Worm (Caenorhabditis elegans) whole organism, L1 larva: ENCODE data around the gene ifta-2.
A peak's percentile ranks its signal among the peaks of the same experiment; 100 is the strongest.

Experiments
- C16A3.4 ChIP-seq: fragments of 150-350 bp; optimal IDR thresholded peaks from 2 replicates; lab custom pipeline; 2014; ENCODE audit warnings: missing biosample characterization, missing genetic modification characterization
- C34B4.2 ChIP-seq: sonication (generic microtip); optimal IDR thresholded peaks from 2 replicates; lab custom pipeline; 2017; ENCODE audit warnings: mild to moderate bottlenecking, missing genetic modification characterization, missing compliant biosample characterization
- F16B12.6 ChIP-seq: fragments of 150-350 bp; optimal IDR thresholded peaks from 2 replicates; lab custom pipeline; 2014; ENCODE audit warnings: missing biosample characterization, missing genetic modification characterization
- blmp-1 ChIP-seq: fragments of 150-350 bp; optimal IDR thresholded peaks from 2 replicates; lab custom pipeline; 2014; ENCODE audit warnings: missing biosample characterization, missing genetic modification characterization
- ceh-63 ChIP-seq: fragments of 200-800 bp; sonication (Bioruptor generic); optimal IDR thresholded peaks from 2 replicates; lab custom pipeline; 2018; ENCODE audit warnings: mild to moderate bottlenecking, missing genetic modification characterization, missing compliant biosample characterization
- ceh-82 ChIP-seq, 3 experiments: fragments of 150-350 bp in 1 of 3; sonication (generic microtip) in 2 of 3; optimal IDR thresholded peaks; 2 replicates each; lab custom pipeline; 2014 to 2017; ENCODE audit warnings: missing biosample characterization in 3 of 3, missing genetic modification characterization in 3 of 3
- ceh-88 ChIP-seq: fragments of 200-800 bp; sonication (Bioruptor generic); IDR thresholded peaks from 2 replicates; pipeline ENCODE4 v1.3.6; 2022; ENCODE audit warnings: missing genetic modification characterization, missing compliant biosample characterization
- ces-1 ChIP-seq: fragments of 150-350 bp; optimal IDR thresholded peaks from 2 replicates; lab custom pipeline; 2014; ENCODE audit warnings: missing biosample characterization, missing genetic modification reagents, missing genetic modification characterization
- dpl-1 ChIP-seq, 3 experiments: fragments of 150-350 bp in 2 of 3; sonication (generic microtip) in 1 of 3; optimal IDR thresholded peaks; 2 replicates each; lab custom pipeline; 2014 to 2017; ENCODE audit warnings: missing biosample characterization in 3 of 3, missing genetic modification characterization in 3 of 3, missing genetic modification reagents in 3 of 3
- dsc-1 ChIP-seq: sonication (generic microtip); optimal IDR thresholded peaks from 2 replicates; lab custom pipeline; 2016; ENCODE audit warnings: mild to moderate bottlenecking, missing genetic modification characterization, missing compliant biosample characterization
- efl-1 ChIP-seq, 4 experiments: fragments of 150-350 bp; optimal IDR thresholded peaks in 3 of 4; peaks in 1 of 4; 1 replicate in 1 of 4; 2 replicates in 3 of 4; lab custom pipeline; 2014; ENCODE audit warnings: missing biosample characterization in 2 of 4, missing genetic modification characterization in 2 of 4, missing genetic modification reagents in 2 of 4
- efl-3 ChIP-seq: fragments of 200-800 bp; sonication (Bioruptor generic); optimal IDR thresholded peaks from 2 replicates; lab custom pipeline; 2018; ENCODE audit warnings: mild to moderate bottlenecking, missing genetic modification characterization, missing compliant biosample characterization
- elt-2 ChIP-seq: sonication (generic microtip); optimal IDR thresholded peaks from 2 replicates; lab custom pipeline; 2016; ENCODE audit warnings: missing genetic modification characterization, mild to moderate bottlenecking, inconsistent platforms, missing compliant biosample characterization, missing genetic modification reagents
- ets-5 ChIP-seq: fragments of 200-800 bp; sonication (Bioruptor generic); IDR thresholded peaks from 2 replicates; pipeline ENCODE4 v1.3.6; 2022; ENCODE audit warnings: missing genetic modification characterization, missing compliant biosample characterization
- fos-1 ChIP-seq: fragments of 150-350 bp; optimal IDR thresholded peaks from 2 replicates; lab custom pipeline; 2014; ENCODE audit warnings: missing biosample characterization, missing genetic modification characterization
- grh-1 ChIP-seq: fragments of 200-800 bp; sonication (Bioruptor generic); IDR thresholded peaks from 2 replicates; pipeline ENCODE4 v1.3.6; 2022; ENCODE audit warnings: missing genetic modification reagents, missing genetic modification characterization, missing compliant biosample characterization
- hlh-17 ChIP-seq: fragments of 200-800 bp; sonication (Bioruptor generic); optimal IDR thresholded peaks from 2 replicates; lab custom pipeline; 2018; ENCODE audit warnings: missing genetic modification characterization, mild to moderate bottlenecking, missing compliant biosample characterization, moderate library complexity, borderline replicate concordance
- hlh-4 ChIP-seq: sonication (generic microtip); optimal IDR thresholded peaks from 2 replicates; lab custom pipeline; 2016; ENCODE audit warnings: mild to moderate bottlenecking, missing genetic modification characterization, missing compliant biosample characterization
- irx-1 ChIP-seq: sonication (generic microtip); optimal IDR thresholded peaks from 2 replicates; lab custom pipeline; 2016; ENCODE audit warnings: missing genetic modification characterization, missing compliant biosample characterization
- isw-1 ChIP-seq: fragments of 200-800 bp; sonication (Bioruptor generic); IDR thresholded peaks from 2 replicates; pipeline ENCODE4 v1.3.6; 2022; ENCODE audit warnings: missing genetic modification characterization, missing compliant biosample characterization
- jun-1 ChIP-seq: fragments of 150-350 bp; optimal IDR thresholded peaks from 2 replicates; lab custom pipeline; 2014; ENCODE audit warnings: missing biosample characterization, missing genetic modification reagents, missing genetic modification characterization
- lin-35 ChIP-seq, 2 experiments: fragments of 150-350 bp; optimal IDR thresholded peaks; 2 replicates each; lab custom pipeline; 2014; ENCODE audit warnings: missing biosample characterization in 2 of 2, missing genetic modification characterization in 2 of 2, missing genetic modification reagents in 2 of 2
- lir-3 ChIP-seq: sonication (generic microtip); optimal IDR thresholded peaks from 2 replicates; lab custom pipeline; 2016; ENCODE audit warnings: mild to moderate bottlenecking, missing genetic modification characterization, moderate library complexity, missing compliant biosample characterization; ENCODE audit not compliant: poor library complexity
- lsy-2 ChIP-seq, 2 experiments: fragments of 150-350 bp; optimal IDR thresholded peaks; 2 replicates each; lab custom pipeline; 2014; ENCODE audit warnings: missing biosample characterization in 2 of 2, missing genetic modification characterization in 2 of 2
- mab-9 ChIP-seq: fragments of 200-800 bp; sonication (Bioruptor generic); IDR thresholded peaks from 2 replicates; pipeline ENCODE4 v1.3.6; 2022; ENCODE audit warnings: missing genetic modification reagents, missing genetic modification characterization, missing compliant biosample characterization
- mdl-1 ChIP-seq, 2 experiments: fragments of 150-350 bp; optimal IDR thresholded peaks; 2 replicates each; lab custom pipeline; 2014 to 2017; ENCODE audit warnings: missing biosample characterization in 2 of 2, missing genetic modification characterization in 2 of 2, inconsistent platforms in 1 of 2
- mep-1 ChIP-seq: fragments of 150-350 bp; optimal IDR thresholded peaks from 2 replicates; lab custom pipeline; 2014; ENCODE audit warnings: missing biosample characterization, missing genetic modification characterization
- nhr-11 ChIP-seq: fragments of 150-350 bp; optimal IDR thresholded peaks from 2 replicates; lab custom pipeline; 2014; ENCODE audit warnings: missing biosample characterization, missing genetic modification characterization
- nhr-12 ChIP-seq: sonication (generic microtip); optimal IDR thresholded peaks from 2 replicates; lab custom pipeline; 2017; ENCODE audit warnings: missing biosample characterization, missing genetic modification characterization
- nhr-19 ChIP-seq: fragments of 200-800 bp; sonication (Bioruptor generic); conservative IDR thresholded peaks from 2 replicates; pipeline ENCODE4 v1.3.6; 2022; ENCODE audit warnings: missing genetic modification characterization, missing compliant biosample characterization
- nhr-20 ChIP-seq: sonication (generic microtip); optimal IDR thresholded peaks from 2 replicates; lab custom pipeline; 2016; ENCODE audit warnings: mild to moderate bottlenecking, missing genetic modification characterization, missing compliant biosample characterization
- nhr-237 ChIP-seq: fragments of 150-350 bp; optimal IDR thresholded peaks from 2 replicates; lab custom pipeline; 2014; ENCODE audit warnings: missing biosample characterization, missing genetic modification characterization
- nhr-28 ChIP-seq: fragments of 150-350 bp; optimal IDR thresholded peaks from 2 replicates; lab custom pipeline; 2014; ENCODE audit warnings: missing biosample characterization, missing genetic modification characterization
- nhr-47 ChIP-seq: sonication (generic microtip); optimal IDR thresholded peaks from 2 replicates; lab custom pipeline; 2016; ENCODE audit warnings: mild to moderate bottlenecking, missing genetic modification characterization, moderate library complexity, missing compliant biosample characterization
- nhr-71 ChIP-seq: sonication (generic microtip); optimal IDR thresholded peaks from 2 replicates; lab custom pipeline; 2016; ENCODE audit warnings: mild to moderate bottlenecking, missing genetic modification characterization, moderate library complexity, missing compliant biosample characterization
- nhr-76 ChIP-seq: sonication (generic microtip); optimal IDR thresholded peaks from 2 replicates; lab custom pipeline; 2017; ENCODE audit warnings: missing biosample characterization, missing genetic modification characterization
- nhr-84 ChIP-seq: sonication (generic microtip); optimal IDR thresholded peaks from 2 replicates; lab custom pipeline; 2017; ENCODE audit warnings: missing biosample characterization, missing genetic modification characterization
- pag-3 ChIP-seq: sonication (generic microtip); optimal IDR thresholded peaks from 2 replicates; lab custom pipeline; 2017; ENCODE audit warnings: missing genetic modification characterization, mild to moderate bottlenecking, missing compliant biosample characterization, antibody characterized with exemption, borderline replicate concordance; ENCODE audit not compliant: insufficient read depth
- pqm-1 ChIP-seq: sonication (generic microtip); optimal IDR thresholded peaks from 3 replicates; lab custom pipeline; 2017; ENCODE audit warnings: missing biosample characterization, missing genetic modification characterization
- skn-1 ChIP-seq: fragments of 150-350 bp; optimal IDR thresholded peaks from 2 replicates; lab custom pipeline; 2014; ENCODE audit warnings: missing biosample characterization, missing genetic modification characterization
- snpc-4 ChIP-seq: fragments of 150-350 bp; optimal IDR thresholded peaks from 2 replicates; lab custom pipeline; 2014; ENCODE audit warnings: missing biosample characterization, missing genetic modification characterization
- snu-23 ChIP-seq: sonication (generic microtip); optimal IDR thresholded peaks from 2 replicates; lab custom pipeline; 2016; ENCODE audit warnings: missing genetic modification characterization, missing compliant biosample characterization
- swsn-7 ChIP-seq: sonication (generic microtip); optimal IDR thresholded peaks from 2 replicates; lab custom pipeline; 2016; ENCODE audit warnings: missing genetic modification characterization, missing compliant biosample characterization
- tlp-1 ChIP-seq: fragments of 150-350 bp; optimal IDR thresholded peaks from 2 replicates; lab custom pipeline; 2014; ENCODE audit warnings: missing biosample characterization, missing genetic modification characterization
- unc-130 ChIP-seq: fragments of 150-350 bp; optimal IDR thresholded peaks from 2 replicates; lab custom pipeline; 2017; ENCODE audit warnings: missing biosample characterization, missing genetic modification characterization, inconsistent platforms
- unc-30 ChIP-seq: sonication (generic microtip); optimal IDR thresholded peaks from 2 replicates; lab custom pipeline; 2017; ENCODE audit warnings: missing biosample characterization, missing genetic modification characterization
- unc-62 ChIP-seq: fragments of 150-350 bp; optimal IDR thresholded peaks from 2 replicates; lab custom pipeline; 2014; ENCODE audit warnings: missing biosample characterization, missing genetic modification reagents, missing genetic modification characterization
- unc-98 ChIP-seq: fragments of 200-800 bp; sonication (Bioruptor generic); IDR thresholded peaks from 2 replicates; pipeline ENCODE4 v1.3.6; 2022; ENCODE audit warnings: missing genetic modification characterization, missing compliant biosample characterization
- vab-15 ChIP-seq: sonication (generic microtip); optimal IDR thresholded peaks from 2 replicates; lab custom pipeline; 2017; ENCODE audit warnings: missing genotype, mild to moderate bottlenecking, missing genetic modification characterization, missing compliant biosample characterization
- ztf-11 ChIP-seq, 2 experiments: sonication (generic microtip); optimal IDR thresholded peaks; 2 replicates each; lab custom pipeline; 2016 to 2017; ENCODE audit warnings: missing genetic modification characterization in 2 of 2, missing biosample characterization in 1 of 2, missing compliant biosample characterization in 1 of 2

ifta-2 gene

DNA sequence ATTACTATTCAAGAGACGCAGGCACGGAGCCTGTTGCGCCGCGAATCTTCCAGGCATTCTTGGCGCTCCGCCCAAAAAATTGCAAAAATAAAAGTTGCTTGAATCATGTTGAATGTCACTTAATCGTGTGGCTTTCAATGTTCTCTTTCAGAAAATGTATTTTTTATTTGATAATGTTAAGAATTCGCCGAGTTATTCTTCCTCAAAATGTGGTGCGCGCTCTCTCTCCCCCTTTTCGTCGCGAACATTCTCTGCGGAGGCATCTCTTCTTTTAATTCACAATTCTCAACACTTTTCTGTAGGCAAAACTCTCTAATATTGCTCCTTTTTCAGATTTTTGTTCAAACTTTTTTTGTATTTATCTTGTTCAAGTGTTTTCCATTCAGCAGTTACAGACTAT is 23.5 kb downstream of the ifta-2 start (continued):
- peak; percentile 94 to 97 (median 95) for TF ChIP-seq ceh-82 (tag; optimal IDR thresholded peaks at IDR 0.05; lab: Kevin White, UChicago)
- no peak for TF ChIP-seq nhr-84
- peak; percentile 18 for TF ChIP-seq pqm-1 (tag; lab: Kevin White, UChicago)
- peak; percentile 33 for TF ChIP-seq ces-1 (GFP tag; lab: Kevin White, UChicago)
- no peak for TF ChIP-seq tlp-1 (tag; lab: Kevin White, UChicago)
- TF ChIP-seq irx-1 = peak; percentile 96
- TF ChIP-seq ceh-63 (GFP tag; lab: Kevin White, UChicago) = peak; percentile 82
- peak; percentile 83 to 90 for TF ChIP-seq lin-35 (GFP tag; optimal IDR thresholded peaks at IDR 0.05; lab: Kevin White, UChicago)
- peak; percentile 99 for TF ChIP-seq snu-23 (GFP tag; lab: Kevin White, UChicago)
- no peak for TF ChIP-seq ets-5 (GFP tag; lab: Robert Waterston, UW)
- peak; percentile 96 for TF ChIP-seq C16A3.4 (tag; lab: Kevin White, UChicago)
- TF ChIP-seq lsy-2 (tag; optimal IDR thresholded peaks at IDR 0.05; lab: Kevin White, UChicago) = peak; percentile 90 to 96
- peak; percentile 86 to 89 for TF ChIP-seq efl-1 (optimal IDR thresholded peaks at IDR 0.05; lab: Kevin White, UChicago)
- TF ChIP-seq efl-1 (GFP tag; optimal IDR thresholded peaks at IDR 0.05 in 1 of 2; lab: Kevin White, UChicago) = peak; percentile 72 to 98
- TF ChIP-seq skn-1 (tag; lab: Kevin White, UChicago) = peak; percentile 87
- TF ChIP-seq ceh-88 (GFP tag; lab: Robert Waterston, UW) = peak; percentile 98
- peak; percentile 99 for TF ChIP-seq swsn-7
- peak; percentile 64 for TF ChIP-seq nhr-76 (tag; lab: Kevin White, UChicago)
- peak; percentile 99 for TF ChIP-seq isw-1 (GFP tag; lab: Robert Waterston, UW)
- peak; percentile 94 for TF ChIP-seq mab-9
- TF ChIP-seq nhr-71 = peak; percentile 100
- TF ChIP-seq unc-98 (GFP tag; lab: Robert Waterston, UW) = peak; percentile 86
- peak; percentile 99 for TF ChIP-seq nhr-47 (tag; lab: Kevin White, UChicago)
- TF ChIP-seq hlh-4 (tag; lab: Kevin White, UChicago) = peak; percentile 72
- peak; percentile 91 for TF ChIP-seq unc-130
- TF ChIP-seq efl-3 (GFP tag; lab: Kevin White, UChicago) = peak; percentile 69
- no peak for TF ChIP-seq pag-3 (tag; lab: Kevin White, UChicago)
- peak; percentile 99 for TF ChIP-seq nhr-20 (tag; lab: Kevin White, UChicago)
- peak; percentile 49 for TF ChIP-seq F16B12.6
- peak; percentile 59 to 96 for TF ChIP-seq ztf-11 (tag; optimal IDR thresholded peaks at IDR 0.05; lab: Kevin White, UChicago)
- peak; percentile 68 for TF ChIP-seq C34B4.2 (tag; lab: Kevin White, UChicago)
- peak; percentile 23 for TF ChIP-seq hlh-17 (GFP tag; lab: Kevin White, UChicago)
- peak; percentile 94 for TF ChIP-seq vab-15
- no peak for TF ChIP-seq nhr-12 (tag; lab: Kevin White, UChicago)
- peak; percentile 37 for TF ChIP-seq unc-62 (GFP tag; lab: Kevin White, UChicago)
- TF ChIP-seq nhr-237 (tag; lab: Kevin White, UChicago) = peak; percentile 92
- peak; percentile 70 for TF ChIP-seq snpc-4 (tag; lab: Kevin White, UChicago)
- TF ChIP-seq grh-1 (GFP tag; lab: Robert Waterston, UW) = peak; percentile 95
- TF ChIP-seq elt-2 (tag; lab: Kevin White, UChicago) = peak; percentile 76
- TF ChIP-seq lir-3 (tag; lab: Kevin White, UChicago) = peak; percentile 80

DNA sequence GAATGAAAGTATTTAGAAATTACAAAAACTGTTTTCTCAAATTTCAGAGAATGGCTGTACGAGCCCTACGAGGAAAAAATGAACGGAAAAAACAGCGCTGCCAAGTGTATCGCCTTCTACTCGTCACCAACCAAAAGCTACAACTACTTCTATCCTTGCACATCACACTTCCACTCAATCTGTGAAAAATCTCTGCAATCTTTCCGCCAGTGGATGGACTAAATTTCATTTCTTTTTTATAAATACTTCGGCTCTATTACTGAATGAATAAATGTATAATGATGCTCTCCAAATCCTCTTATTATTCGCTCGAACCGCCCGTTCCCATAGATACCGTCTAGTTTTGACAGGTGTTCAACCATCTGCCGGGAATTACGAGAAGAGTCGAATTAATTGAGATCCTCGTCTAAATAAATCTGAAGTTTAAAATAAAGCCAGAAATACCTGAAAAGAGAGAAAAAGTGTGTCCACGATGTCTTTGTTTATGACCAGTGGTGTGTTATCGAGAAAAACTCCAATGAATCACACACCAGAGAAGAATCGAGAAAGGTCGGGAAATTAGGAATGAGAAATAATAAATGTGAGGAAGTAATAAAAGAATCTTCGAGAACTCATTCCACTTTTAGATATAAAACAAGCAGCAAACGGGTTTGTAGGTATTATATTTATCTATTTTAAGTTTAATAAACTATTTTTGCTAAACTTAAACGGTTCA is 24.2 kb downstream of the ifta-2 start:
- no peak for TF ChIP-seq efl-1 (optimal IDR thresholded peaks at IDR 0.05; lab: Kevin White, UChicago)
- TF ChIP-seq efl-1 (GFP tag; optimal IDR thresholded peaks at IDR 0.05 in 1 of 2; lab: Kevin White, UChicago) = peak in 1 of 2 experiments; percentile 92
- no peak for TF ChIP-seq nhr-11 (tag; lab: Kevin White, UChicago)
- no peak for TF ChIP-seq mdl-1 (tag; optimal IDR thresholded peaks at IDR 0.05; lab: Kevin White, UChicago)
- peak; percentile 56; the same call in 1 of the 2 replicates for TF ChIP-seq nhr-19
- TF ChIP-seq swsn-7 = no peak
- TF ChIP-seq mep-1 (tag; lab: Kevin White, UChicago) = peak; percentile 52
- no peak for TF ChIP-seq snpc-4 (tag; lab: Kevin White, UChicago)
- no peak for TF ChIP-seq unc-30 (tag; lab: Kevin White, UChicago)
- peak; percentile 10 for TF ChIP-seq dsc-1 (tag; lab: Kevin White, UChicago)
- no peak for TF ChIP-seq jun-1 (tag; lab: Kevin White, UChicago)
- TF ChIP-seq fos-1 (tag; lab: Kevin White, UChicago) = no peak
- TF ChIP-seq blmp-1 (tag; lab: Kevin White, UChicago) = peak; percentile 10
- TF ChIP-seq nhr-71 = peak; percentile 58
- TF ChIP-seq C34B4.2 (tag; lab: Kevin White, UChicago) = no peak
- TF ChIP-seq nhr-28 (tag; lab: Kevin White, UChicago) = no peak
- TF ChIP-seq dpl-1 (GFP tag; optimal IDR thresholded peaks at IDR 0.05; lab: Kevin White, UChicago) = peak in 1 of 3 experiments; percentile 13
